Worm (Caenorhabditis elegans) whole organism, dauer: ENCODE data around the gene frm-2.

Source experiments
- unc-62 ChIP-seq: sonication (generic microtip); optimal IDR thresholded peaks from 2 replicates; lab custom pipeline; 2017; ENCODE audit warnings: missing biosample characterization, missing genetic modification reagents, missing genetic modification characterization

The frm-2 gene

DNA sequence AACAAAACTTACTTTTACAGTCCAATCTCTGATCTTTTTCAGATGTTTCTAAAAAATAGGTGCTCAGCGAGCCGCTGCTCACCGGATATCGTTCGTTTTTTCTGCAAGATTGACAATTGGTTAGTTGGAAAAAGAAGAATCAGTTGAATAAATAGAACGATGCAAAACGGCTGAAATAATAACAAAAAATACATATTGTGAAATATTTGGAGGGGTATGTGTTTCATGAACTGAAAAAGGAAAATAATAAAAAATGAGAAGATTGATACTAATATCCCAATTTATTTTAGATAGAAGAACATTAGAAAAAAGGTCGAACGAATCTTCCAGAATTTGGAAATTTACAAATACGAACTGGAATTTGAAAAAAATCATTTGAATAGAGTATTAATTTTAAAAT lies at the start of gene frm-2:
Gene frm-2 (minus strand): TSS at position 101 of the 400 bp plus-strand sequence.
- no peak for TF ChIP-seq unc-62

DNA sequence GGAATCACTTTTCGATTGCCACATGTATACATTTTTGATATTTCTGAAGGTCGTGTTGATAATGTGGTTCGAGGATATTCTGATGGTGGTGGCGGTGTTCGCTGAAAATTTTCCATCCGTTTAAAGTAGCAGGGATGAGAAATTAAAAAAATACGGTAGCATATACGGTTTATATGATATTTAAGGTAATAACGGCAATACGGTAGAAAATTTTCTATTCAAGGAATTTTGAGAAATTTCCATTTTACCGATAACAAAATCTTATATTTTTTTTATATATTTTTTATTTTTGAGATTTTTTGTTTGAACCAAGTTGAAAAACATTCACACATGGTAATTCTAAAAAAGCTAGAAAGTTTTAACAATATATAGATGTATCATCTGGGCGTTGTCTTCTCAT lies 48.6 kb upstream of the frm-2 start, which contains the start of gene ZK328.6:
Gene ZK328.6 (minus strand): TSS at position 101 of the 400 bp plus-strand sequence.
- no peak for TF ChIP-seq unc-62

DNA sequence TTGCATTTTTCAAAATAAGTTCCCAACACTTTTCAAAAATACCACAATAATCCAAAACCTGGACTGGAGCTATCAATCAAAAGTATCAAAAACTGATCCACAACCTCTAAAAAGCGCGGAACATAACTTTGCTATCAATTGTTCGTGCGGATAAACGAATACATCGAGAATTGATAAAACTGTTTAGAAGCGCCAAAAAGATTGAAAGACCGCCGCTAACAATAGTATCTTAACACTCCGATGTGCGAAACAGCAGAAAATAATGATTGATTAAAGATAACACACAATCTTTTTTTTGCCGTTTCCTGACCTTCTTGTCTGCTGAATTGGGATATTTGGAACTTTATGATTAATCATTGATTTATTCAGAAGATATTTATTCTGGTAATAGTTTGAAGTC lies 46.5 kb upstream of the frm-2 start, which contains the start of gene tbx-7:
Gene tbx-7 (minus strand): TSS at position 101 of the 400 bp plus-strand sequence.
- no peak for TF ChIP-seq unc-62

DNA sequence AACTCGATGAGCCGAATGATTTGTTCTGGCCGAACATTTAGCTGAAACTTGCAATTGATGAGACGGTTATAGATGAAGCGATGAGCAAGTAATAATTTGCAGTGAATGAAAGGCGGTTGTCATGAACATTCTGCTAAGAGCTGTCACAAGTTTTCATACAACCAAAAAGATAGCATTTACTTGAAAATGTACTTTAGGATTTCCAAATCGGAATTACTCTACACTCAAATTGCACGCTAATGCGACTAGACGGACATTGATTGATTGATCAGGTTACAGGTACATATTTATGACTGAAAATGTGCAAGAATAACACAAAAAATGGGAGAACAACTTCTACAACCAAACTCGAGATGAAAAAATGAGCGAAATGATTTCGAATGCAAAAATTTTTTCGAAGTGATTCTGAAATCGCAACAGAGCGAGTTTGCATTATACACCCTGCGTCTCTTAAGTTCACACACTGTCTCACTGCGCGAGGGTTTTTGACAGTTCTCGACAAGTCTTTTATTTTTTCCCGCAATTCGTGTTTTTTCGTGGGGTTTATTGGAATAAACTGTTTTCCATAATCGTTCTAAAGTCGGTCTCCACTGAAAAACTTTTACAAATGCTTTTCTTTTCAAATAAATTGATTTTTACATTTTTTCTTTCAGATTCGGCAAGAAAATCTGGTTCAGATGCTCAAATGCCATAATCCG lies 37.7 kb upstream of the frm-2 start, which contains the start of the genes npp-10 and cyk-3:
Gene npp-10 (minus strand): TSS at position 51 of the 698 bp plus-strand sequence.
Gene cyk-3 (plus strand): TSS at position 648 of the 698 bp plus-strand sequence.
- TF ChIP-seq unc-62: no peak

DNA sequence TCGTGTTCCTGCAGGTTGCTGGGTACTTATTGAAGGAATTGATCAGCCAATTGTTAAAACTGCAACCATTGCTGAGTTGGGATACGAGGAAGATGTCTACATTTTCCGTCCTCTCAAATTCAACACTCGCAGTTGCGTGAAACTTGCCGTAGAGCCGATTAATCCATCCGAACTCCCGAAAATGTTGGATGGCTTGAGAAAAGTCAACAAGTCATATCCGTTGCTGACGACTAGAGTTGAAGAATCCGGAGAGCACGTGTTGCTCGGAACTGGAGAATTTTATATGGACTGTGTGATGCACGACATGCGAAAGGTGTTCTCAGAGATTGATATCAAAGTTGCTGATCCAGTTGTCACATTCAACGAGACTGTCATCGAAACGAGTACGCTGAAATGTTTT lies 29.4 kb upstream of the frm-2 start:
- no peak for TF ChIP-seq unc-62

DNA sequence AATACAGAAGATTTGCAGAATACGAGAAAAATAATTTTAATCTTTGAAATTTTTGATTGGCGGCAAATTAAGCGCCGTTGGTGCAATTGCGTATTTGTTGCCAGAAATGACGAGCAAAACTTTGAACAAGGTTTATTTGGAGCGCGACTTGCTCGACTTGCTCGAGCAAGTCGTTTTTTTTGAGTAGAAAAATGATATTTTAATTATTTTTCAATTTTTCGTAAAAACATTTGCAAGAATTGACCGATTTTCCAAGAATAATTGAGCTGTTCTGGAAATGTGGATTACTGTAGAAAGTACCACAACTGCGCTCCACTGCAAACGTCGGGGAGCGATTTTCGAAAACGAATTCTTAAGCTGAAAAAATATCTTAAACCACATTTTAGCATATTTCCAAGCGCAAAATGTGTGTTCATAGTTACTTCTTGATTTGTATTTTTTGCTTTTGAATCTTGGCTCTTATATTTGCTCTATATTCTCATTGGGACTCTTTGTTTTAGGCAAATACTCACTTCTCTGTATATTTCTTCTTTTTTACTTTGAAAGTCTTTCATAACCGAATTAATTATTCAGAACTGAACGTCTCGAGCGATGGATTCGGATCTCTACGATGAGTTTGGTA lies 27.2 kb upstream of the frm-2 start, which contains the start of the genes gcna-1 and eftu-2:
Gene gcna-1 (minus strand): TSS at position 96 of the 622 bp plus-strand sequence.
Gene eftu-2 (plus strand): TSS at position 572 of the 622 bp plus-strand sequence.
- no peak for TF ChIP-seq unc-62

DNA sequence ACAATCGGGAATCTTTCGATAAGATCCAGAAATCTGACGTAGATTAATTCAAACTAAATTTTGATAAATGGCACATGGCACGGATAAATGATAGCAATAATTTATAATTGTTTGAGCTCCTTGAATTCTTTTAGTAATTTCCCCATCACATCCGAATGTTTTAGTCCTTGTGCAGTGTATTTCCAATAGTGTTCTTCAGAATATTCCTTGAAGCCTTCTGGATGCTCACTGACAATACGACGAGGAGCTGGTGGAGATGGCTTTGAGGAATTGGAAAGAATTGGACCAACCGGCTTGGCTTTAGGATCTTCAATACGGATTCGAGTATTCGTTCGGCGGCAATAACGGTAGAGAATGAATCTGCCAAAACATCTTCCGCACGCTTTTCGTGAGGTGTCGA lies 24.5 kb upstream of the frm-2 start:
- no peak for TF ChIP-seq unc-62

DNA sequence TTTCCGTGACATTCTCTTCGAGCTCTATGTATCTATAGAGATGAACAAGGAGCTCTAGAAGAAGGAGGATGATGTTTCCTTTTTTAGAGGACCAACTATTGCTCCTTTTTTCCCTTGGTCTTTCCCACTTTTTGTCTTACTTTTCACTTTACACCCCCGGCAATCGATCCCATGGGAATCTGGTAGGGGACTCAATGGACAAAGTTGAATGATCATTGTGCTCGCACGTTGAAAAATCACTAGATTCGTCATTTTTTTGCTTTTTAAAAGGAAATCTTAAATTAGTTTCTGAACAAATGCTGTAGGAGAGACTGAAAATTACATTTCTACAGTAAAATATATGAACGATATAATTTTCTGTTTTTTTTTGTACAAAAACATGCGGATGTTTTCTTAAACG lies 20.1 kb upstream of the frm-2 start:
- no peak for TF ChIP-seq unc-62

DNA sequence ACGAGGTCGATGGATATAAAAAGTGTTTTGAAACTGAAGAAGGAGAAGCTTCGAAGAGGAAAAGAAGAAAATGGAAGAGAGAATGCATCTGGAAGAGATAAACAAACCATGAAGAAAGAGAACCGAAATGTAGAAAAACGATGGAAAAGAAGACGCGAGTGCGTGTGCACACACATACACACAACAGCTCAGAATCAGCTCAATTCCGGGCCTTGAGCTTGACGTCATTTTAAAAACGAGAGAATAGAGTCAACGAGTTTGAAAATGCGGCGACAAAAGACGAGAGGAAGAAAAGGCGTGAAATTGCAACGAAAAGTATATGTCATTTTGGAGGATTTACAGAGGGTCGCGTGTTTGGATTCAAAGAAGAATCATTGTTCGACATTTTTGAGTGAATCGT lies 17.7 kb upstream of the frm-2 start:
- no peak for TF ChIP-seq unc-62

DNA sequence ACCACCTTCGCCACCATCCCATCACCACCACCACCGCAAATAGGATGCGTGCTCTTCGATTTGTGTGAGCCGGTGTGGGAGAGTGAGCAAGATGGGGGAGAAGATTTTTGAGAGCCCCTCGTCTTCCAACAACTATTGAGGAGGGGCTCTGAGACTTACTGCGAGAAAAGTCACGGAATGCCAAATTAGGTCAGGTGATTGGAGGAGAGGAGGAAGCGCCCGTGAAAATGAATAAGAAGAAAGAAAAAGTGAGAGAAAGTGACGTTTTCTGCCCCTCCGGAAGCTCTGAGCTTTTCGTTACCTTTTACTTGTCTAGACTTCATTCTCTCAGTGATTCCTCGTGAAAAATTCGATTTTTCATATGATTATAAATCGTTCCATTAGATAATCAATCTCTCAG lies 16.7 kb upstream of the frm-2 start:
- TF ChIP-seq unc-62: no peak

DNA sequence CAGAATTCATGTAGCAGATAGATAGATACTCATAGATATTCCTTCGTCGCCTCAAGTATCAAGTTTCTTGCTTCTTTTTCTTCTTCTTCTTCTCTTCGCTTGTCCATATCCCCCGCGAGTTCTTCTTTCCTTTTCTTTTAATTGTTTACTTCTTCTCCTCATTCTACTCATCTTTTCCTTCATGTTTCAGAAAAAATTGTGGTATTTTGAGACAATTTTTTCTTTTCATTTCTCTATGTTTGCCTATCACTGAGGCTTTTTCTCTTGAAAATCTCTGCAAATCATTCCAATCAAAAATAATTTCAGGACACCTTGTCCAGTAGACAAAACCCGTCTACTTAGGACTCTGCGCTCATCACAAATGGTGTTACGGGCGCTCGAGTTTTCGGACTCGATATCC lies 11.0 kb upstream of the frm-2 start, which contains the start of gene T04C9.1:
Gene T04C9.1 (plus strand): TSS at position 301 of the 400 bp plus-strand sequence.
- no peak for TF ChIP-seq unc-62

DNA sequence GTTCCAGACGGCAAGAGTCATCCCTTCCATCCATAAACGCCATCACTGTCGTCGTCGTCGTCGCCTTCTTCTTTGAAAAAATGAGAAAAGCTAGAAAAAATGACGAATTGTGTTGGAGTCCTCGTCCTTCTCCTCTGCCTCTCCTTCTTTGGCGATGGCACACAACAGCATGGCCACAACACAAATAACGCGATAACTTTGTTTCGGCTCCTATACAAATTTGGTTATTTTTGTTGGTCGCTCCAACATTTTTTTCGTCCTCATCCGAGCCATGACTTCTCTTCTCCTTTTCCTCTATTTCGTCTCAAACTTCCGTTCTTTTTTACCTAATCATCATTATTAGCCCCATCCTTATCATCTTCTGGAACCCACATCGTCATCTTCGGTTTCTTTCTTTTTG lies 10.1 kb upstream of the frm-2 start:
- no peak for TF ChIP-seq unc-62

DNA sequence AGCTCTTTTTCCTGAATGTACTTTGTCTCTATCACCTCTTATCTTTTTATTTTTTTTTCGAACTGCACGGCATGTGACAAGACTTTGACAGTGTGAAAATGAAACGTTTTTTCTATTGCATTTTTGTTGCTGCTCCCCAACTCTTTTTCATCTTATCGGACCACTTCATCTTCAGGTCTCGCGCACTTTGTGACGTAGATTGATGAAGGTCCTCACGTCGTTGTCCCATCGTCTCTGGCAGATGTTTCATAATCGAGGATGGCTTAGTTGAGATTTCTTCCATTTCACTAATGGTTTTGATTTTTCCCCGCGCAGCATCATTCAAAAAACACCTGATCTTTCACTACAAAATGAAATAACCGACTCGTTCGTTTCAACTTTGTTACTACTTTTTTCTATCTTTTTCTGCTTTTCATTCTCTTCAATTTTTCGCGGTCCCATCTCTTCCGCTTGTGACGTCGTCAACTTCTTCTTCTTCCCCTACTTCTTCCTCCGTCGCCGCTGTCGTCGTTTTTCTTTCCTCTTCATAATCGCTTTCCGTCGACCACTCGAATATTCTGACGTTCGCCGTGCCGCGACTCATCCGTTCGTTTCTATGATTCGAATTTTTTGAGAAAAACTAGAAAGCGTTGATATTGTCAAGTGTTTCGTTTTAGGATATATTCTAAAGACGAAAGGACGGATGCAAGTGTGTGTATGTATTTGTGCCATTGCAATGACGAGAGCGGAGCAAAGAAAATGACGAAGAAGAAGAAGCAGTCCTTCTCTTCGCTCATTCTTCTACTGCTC lies 9.4 kb upstream of the frm-2 start, which contains the start of gene T04C9.2:
Gene T04C9.2 (plus strand): TSS at position 739 of the 789 bp plus-strand sequence.
- no peak for TF ChIP-seq unc-62

DNA sequence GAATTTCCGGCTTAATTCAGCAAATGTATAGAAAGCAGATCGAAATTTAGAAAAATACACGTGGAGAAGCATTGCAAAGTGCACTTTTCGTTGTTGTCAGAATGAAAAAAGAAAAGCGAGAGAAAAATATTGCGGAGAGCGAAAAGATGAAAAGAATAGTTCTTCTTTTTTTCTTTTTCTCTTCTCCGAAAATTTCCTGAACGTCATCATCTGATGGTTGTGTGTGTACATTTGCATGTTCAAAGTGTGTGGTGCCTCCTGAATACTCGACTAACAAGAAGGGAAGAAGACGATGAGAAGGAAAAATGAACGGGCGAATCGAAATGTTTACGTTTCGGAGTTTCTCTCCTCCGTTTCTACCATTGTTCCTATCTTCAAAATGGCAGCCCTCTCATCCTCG lies 8.2 kb upstream of the frm-2 start:
- TF ChIP-seq unc-62: no peak

DNA sequence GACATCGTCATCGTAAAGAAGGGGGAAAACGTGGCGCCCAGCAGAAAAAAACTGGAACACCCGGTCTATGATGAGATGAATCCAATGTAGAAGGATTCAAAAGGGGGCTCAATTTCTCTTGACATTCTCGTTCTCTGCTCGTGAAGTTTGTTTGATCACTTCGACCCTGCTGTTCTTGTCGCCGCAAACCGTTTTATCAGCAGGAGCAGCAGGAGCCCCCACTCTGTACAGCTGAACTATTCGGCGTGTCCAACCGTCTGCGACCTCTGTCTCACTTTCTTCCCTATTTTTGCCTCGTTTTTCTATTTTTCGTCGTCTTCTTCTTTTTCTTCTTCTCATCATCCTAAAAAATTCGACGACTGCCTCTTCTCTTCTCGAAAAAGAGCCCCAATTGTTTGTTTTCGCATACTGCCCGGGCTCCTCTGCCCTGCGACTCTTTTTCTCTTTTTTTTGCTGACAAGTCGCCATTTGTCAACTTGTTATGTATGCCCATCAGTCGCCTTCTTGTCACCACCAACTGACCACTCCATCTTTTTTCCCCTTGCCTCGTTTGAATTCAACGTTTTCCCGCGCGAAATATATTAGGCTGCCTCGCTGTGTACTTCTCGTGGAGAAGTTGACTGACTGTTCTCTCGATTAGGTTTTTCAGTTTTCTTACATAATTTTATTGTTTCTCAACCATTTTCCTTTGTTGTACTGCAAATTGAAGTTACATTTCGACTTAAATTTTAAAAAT lies 7.2 kb upstream of the frm-2 start:
- no peak for TF ChIP-seq unc-62

DNA sequence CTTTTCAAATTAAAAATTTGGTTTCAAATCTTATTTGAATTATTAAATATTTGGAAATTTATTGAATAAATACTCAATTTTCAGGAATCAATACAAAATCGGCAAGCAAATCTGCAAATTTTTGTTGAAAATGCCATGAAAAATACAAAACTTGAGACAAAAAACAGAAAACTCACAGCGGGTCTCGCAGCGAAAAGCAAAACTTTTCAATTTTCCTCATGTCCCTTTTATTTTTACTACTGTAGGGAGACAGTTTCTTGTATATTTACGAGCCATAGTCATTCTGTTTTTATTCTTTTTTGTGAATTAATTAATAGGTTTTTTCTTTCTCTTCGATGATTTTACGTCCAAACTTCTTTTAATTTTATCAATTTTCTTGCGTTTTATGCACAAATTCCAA lies 6.5 kb upstream of the frm-2 start:
- no peak for TF ChIP-seq unc-62
